Fruit fly (Drosophila melanogaster) whole organism, embryonic: ENCODE results near the gene CG17625.
A peak's percentile ranks its signal among the peaks of the same experiment; 100 is the strongest.

Experiments used
- Bteb2 ChIP-seq: fragments of 200-800 bp; sonication (Bioruptor generic); optimal IDR thresholded peaks from 2 replicates; lab custom pipeline; 2016; ENCODE audit warnings: missing biosample characterization, missing genetic modification characterization
- CG13775 ChIP-seq: fragments of 200-800 bp; sonication (Bioruptor generic); optimal IDR thresholded peaks from 3 replicates; lab custom pipeline; 2017; ENCODE audit warnings: missing biosample characterization, mild to moderate bottlenecking, missing genetic modification characterization
- CG14710 ChIP-seq: fragments of 200-800 bp; sonication (Bioruptor generic); optimal IDR thresholded peaks from 3 replicates; lab custom pipeline; 2019; ENCODE audit warnings: missing biosample characterization, mild to moderate bottlenecking, missing genetic modification characterization, moderate library complexity
- CG14965 ChIP-seq: fragments of 200-800 bp; sonication (Bioruptor generic); optimal IDR thresholded peaks from 2 replicates; lab custom pipeline; 2016; ENCODE audit warnings: missing biosample characterization, missing genetic modification characterization, borderline replicate concordance
- CG15269 ChIP-seq: fragments of 200-800 bp; sonication (Bioruptor generic); optimal IDR thresholded peaks from 2 replicates; lab custom pipeline; 2018; ENCODE audit warnings: missing biosample characterization, mild to moderate bottlenecking, missing genetic modification characterization, moderate library complexity
- CG17829 ChIP-seq: fragments of 200-800 bp; optimal IDR thresholded peaks from 2 replicates; lab custom pipeline; 2019; ENCODE audit warnings: missing biosample characterization, mild to moderate bottlenecking, missing genetic modification characterization, moderate library complexity
- CG2116 ChIP-seq: fragments of 200-800 bp; sonication (Bioruptor generic); optimal IDR thresholded peaks from 3 replicates; lab custom pipeline; 2018; ENCODE audit warnings: missing biosample characterization, mild to moderate bottlenecking, missing genetic modification characterization
- CG3995 ChIP-seq: fragments of 200-800 bp; sonication (Bioruptor generic); optimal IDR thresholded peaks from 3 replicates; lab custom pipeline; 2016; ENCODE audit warnings: missing biosample characterization, missing genetic modification characterization
- CG42726 ChIP-seq: fragments of 200-800 bp; sonication (Bioruptor generic); IDR thresholded peaks from 2 replicates; pipeline ENCODE4 v1.3.6; 2022; ENCODE audit warnings: missing biosample characterization, missing genetic modification characterization; ENCODE audit not compliant: partially characterized antibody
- CG4424 ChIP-seq: fragments of 200-800 bp; sonication (Bioruptor generic); optimal IDR thresholded peaks from 3 replicates; lab custom pipeline; 2016; ENCODE audit warnings: missing biosample characterization, missing genetic modification characterization
- CG6683 ChIP-seq: fragments of 200-800 bp; sonication (Bioruptor generic); optimal IDR thresholded peaks from 2 replicates; lab custom pipeline; 2017; ENCODE audit warnings: missing biosample characterization, mild to moderate bottlenecking, missing genetic modification characterization, missing genetic modification reagents
- CG6791 ChIP-seq: fragments of 200-800 bp; sonication (Bioruptor generic); IDR thresholded peaks from 3 replicates; pipeline ENCODE4 v1.3.6; 2022; ENCODE audit warnings: missing biosample characterization, missing genetic modification characterization; ENCODE audit not compliant: partially characterized antibody
- CG8924 ChIP-seq: fragments of 200-800 bp; optimal IDR thresholded peaks from 3 replicates; lab custom pipeline; 2019; ENCODE audit warnings: missing biosample characterization, mild to moderate bottlenecking, missing genetic modification characterization, moderate library complexity
- CG9932 ChIP-seq: fragments of 200-800 bp; sonication (Bioruptor generic); IDR thresholded peaks from 2 replicates; pipeline ENCODE4 v1.3.6; 2022; ENCODE audit warnings: missing biosample characterization, missing genetic modification characterization
- CoRest ChIP-seq: fragments of 200-800 bp; sonication (Bioruptor generic); optimal IDR thresholded peaks from 3 replicates; lab custom pipeline; 2018; ENCODE audit warnings: missing biosample characterization, mild to moderate bottlenecking, missing genetic modification characterization, moderate library complexity
- Dref ChIP-seq: fragments of 200-800 bp; sonication (Bioruptor generic); IDR thresholded peaks from 2 replicates; pipeline ENCODE4 v1.3.6; 2022; ENCODE audit warnings: missing biosample characterization, missing genetic modification characterization
- Ets65A ChIP-seq: fragments of 200-800 bp; sonication (Bioruptor generic); peaks from one replicate; lab custom pipeline; 2016; ENCODE audit warnings: missing biosample characterization, missing genetic modification characterization
- Hr39 ChIP-seq: fragments of >200 bp; optimal IDR thresholded peaks from 2 replicates; lab custom pipeline; 2017
- Hr51 ChIP-seq, 2 experiments: fragments of 200-800 bp; sonication (Bioruptor generic); optimal IDR thresholded peaks; 2 replicates in 1 of 2; 3 replicates in 1 of 2; lab custom pipeline; 2016 to 2018; ENCODE audit warnings: missing biosample characterization in 2 of 2, missing genetic modification characterization in 2 of 2, mild to moderate bottlenecking in 1 of 2, moderate library complexity in 1 of 2
- Hsf ChIP-seq: fragments of 200-800 bp; sonication (Bioruptor generic); optimal IDR thresholded peaks from 3 replicates; lab custom pipeline; 2016; ENCODE audit warnings: missing biosample characterization, missing genetic modification characterization
- MBD-R2 ChIP-seq: fragments of 200-800 bp; sonication (Bioruptor generic); IDR thresholded peaks from 2 replicates; pipeline ENCODE4 v1.3.6; 2022; ENCODE audit warnings: missing biosample characterization, missing genetic modification characterization
- Meics ChIP-seq: fragments of 200-800 bp; sonication (Bioruptor generic); optimal IDR thresholded peaks from 2 replicates; lab custom pipeline; 2017; ENCODE audit warnings: missing biosample characterization, mild to moderate bottlenecking, missing genetic modification characterization
- Pdp1 ChIP-seq, 2 experiments: fragments of 200-800 bp; sonication (Bioruptor generic); optimal IDR thresholded peaks; 3 replicates each; lab custom pipeline; 2016; ENCODE audit warnings: missing biosample characterization in 2 of 2, missing genetic modification characterization in 2 of 2, mild to moderate bottlenecking in 1 of 2, moderate library complexity in 1 of 2
- Poxn ChIP-seq: fragments of 200-800 bp; sonication (Bioruptor generic); IDR thresholded peaks from 2 replicates; pipeline ENCODE4 v1.3.6; 2022; ENCODE audit warnings: missing biosample characterization, missing genetic modification characterization
- Sin3A ChIP-seq: fragments of >200 bp; optimal IDR thresholded peaks from 2 replicates; lab custom pipeline; 2018
- Xbp1 ChIP-seq: fragments of 200-800 bp; sonication (Bioruptor generic); optimal IDR thresholded peaks from 3 replicates; lab custom pipeline; 2016; ENCODE audit warnings: missing biosample characterization, mild to moderate bottlenecking, missing genetic modification characterization
- amos ChIP-seq: fragments of 200-800 bp; sonication (Bioruptor generic); IDR thresholded peaks from 2 replicates; pipeline ENCODE4 v1.3.6; 2022; ENCODE audit warnings: missing biosample characterization, missing genetic modification characterization; ENCODE audit not compliant: partially characterized antibody
- bowl ChIP-seq: fragments of 200-800 bp; sonication (Bioruptor generic); IDR thresholded peaks from 2 replicates; pipeline ENCODE4 v1.3.6; 2022; ENCODE audit warnings: missing biosample characterization, missing genetic modification characterization
- chm ChIP-seq: fragments of 200-800 bp; sonication (Bioruptor generic); IDR thresholded peaks from 2 replicates; pipeline ENCODE4 v1.3.6; 2022; ENCODE audit warnings: missing biosample characterization, missing genetic modification characterization
- croc ChIP-seq: fragments of 200-800 bp; sonication (Bioruptor generic); conservative IDR thresholded peaks from 3 replicates; pipeline ENCODE4 v1.3.6; 2022; ENCODE audit warnings: missing biosample characterization, missing genetic modification characterization
- hbn ChIP-seq: fragments of 200-800 bp; sonication (Bioruptor generic); IDR thresholded peaks from 2 replicates; pipeline ENCODE4 v1.3.6; 2022; ENCODE audit warnings: missing biosample characterization, missing genetic modification characterization; ENCODE audit not compliant: partially characterized antibody
- inv ChIP-seq: fragments of 200-800 bp; sonication (Bioruptor generic); IDR thresholded peaks from 2 replicates; pipeline ENCODE4 v1.3.6; 2022; ENCODE audit warnings: missing biosample characterization, missing genetic modification characterization; ENCODE audit not compliant: partially characterized antibody
- lola ChIP-seq, 3 experiments: fragments of >200 bp in 2 of 3; fragments of 200-800 bp in 1 of 3; sonication (Bioruptor generic) in 1 of 3; optimal IDR thresholded peaks; 2 replicates each; lab custom pipeline; 2017 to 2019; ENCODE audit warnings: missing biosample characterization in 3 of 3, missing genetic modification characterization in 3 of 3, mild to moderate bottlenecking in 1 of 3, moderate library complexity in 1 of 3
- nmo ChIP-seq: fragments of 200-800 bp; sonication (Bioruptor generic); optimal IDR thresholded peaks from 2 replicates; lab custom pipeline; 2018; ENCODE audit warnings: missing biosample characterization, mild to moderate bottlenecking, missing genetic modification characterization, moderate library complexity
- phol ChIP-seq: fragments of 200-800 bp; sonication (Bioruptor generic); optimal IDR thresholded peaks from 3 replicates; lab custom pipeline; 2018; ENCODE audit warnings: missing biosample characterization, mild to moderate bottlenecking, missing genetic modification characterization, moderate library complexity
- pum ChIP-seq: fragments of 200-800 bp; sonication (Bioruptor generic); optimal IDR thresholded peaks from 2 replicates; lab custom pipeline; 2016; ENCODE audit warnings: missing biosample characterization, missing genetic modification characterization
- pzg ChIP-seq: fragments of 200-800 bp; sonication (Bioruptor generic); optimal IDR thresholded peaks from 3 replicates; lab custom pipeline; 2018; ENCODE audit warnings: missing biosample characterization, mild to moderate bottlenecking, missing genetic modification characterization, moderate library complexity
- tio ChIP-seq: fragments of 200-800 bp; sonication (Bioruptor generic); optimal IDR thresholded peaks from 2 replicates; lab custom pipeline; 2017; ENCODE audit warnings: missing biosample characterization, missing genetic modification characterization, inconsistent platforms
- zfh1 ChIP-seq: fragments of 200-800 bp; sonication (Bioruptor generic); IDR thresholded peaks from 3 replicates; pipeline ENCODE4 v1.3.6; 2022; ENCODE audit warnings: missing biosample characterization, missing genetic modification characterization

The CG17625 gene

dm6 chr3R:22726031-22726770, 39.6 kb downstream of the CG17625 start, which contains the start of gene RNF220 (continued):
- peak; percentile 67 for TF ChIP-seq Ets65A (GFP tag; lab: Kevin White, UChicago)
- TF ChIP-seq CG14965 (GFP tag; lab: Kevin White, UChicago) = no peak
- peak; percentile 4 for TF ChIP-seq CG15269 (tag; lab: Kevin White, UChicago)
- TF ChIP-seq CG2116 (GFP tag; lab: Kevin White, UChicago) = peak; percentile 46
- no peak for TF ChIP-seq Meics
- TF ChIP-seq CoRest (tag; lab: Kevin White, UChicago) = peak; percentile 55
- TF ChIP-seq phol = peak; percentile 46
- peak; percentile 48; the same call in 1 of the 2 replicates for TF ChIP-seq inv
- TF ChIP-seq pum (GFP tag; lab: Kevin White, UChicago) = no peak
- no peak for TF ChIP-seq croc
- TF ChIP-seq amos (GFP tag; lab: Robert Waterston, UW) = peak; percentile 82
- TF ChIP-seq zfh1 (GFP tag; lab: Robert Waterston, UW) = 0 out of 3 replicates have a peak, but pooled peaks have one; percentile 20
- peak; percentile 31 for TF ChIP-seq CG4424
- TF ChIP-seq Bteb2 (GFP tag; lab: Kevin White, UChicago) = no peak
- peak; percentile 68 for TF ChIP-seq CG42726 (GFP tag; lab: Robert Waterston, UW)
- TF ChIP-seq Xbp1 (GFP tag; lab: Kevin White, UChicago) = peak; percentile 30
- TF ChIP-seq CG6683 (GFP tag; lab: Kevin White, UChicago) = no peak
- TF ChIP-seq Hr51 (GFP tag; optimal IDR thresholded peaks at IDR 0.05; lab: Kevin White, UChicago) = peak in 1 of 2 experiments; percentile 31
- peak; percentile 60 for TF ChIP-seq hbn (GFP tag; lab: Robert Waterston, UW)
- TF ChIP-seq Hr39 (lab: Kevin White, UChicago) = no peak
- TF ChIP-seq CG9932 (GFP tag; lab: Robert Waterston, UW) = peak; percentile 47
- peak; percentile 45 for TF ChIP-seq MBD-R2
- 0 out of 2 replicates have a peak, but pooled peaks have one; percentile 34 for TF ChIP-seq chm (GFP tag; lab: Robert Waterston, UW)
- no peak for TF ChIP-seq CG8924 (tag; lab: Kevin White, UChicago)
- TF ChIP-seq CG14710 (tag; lab: Kevin White, UChicago) = peak; percentile 56
- TF ChIP-seq bowl (GFP tag; lab: Robert Waterston, UW) = no peak
- TF ChIP-seq nmo (GFP tag; lab: Kevin White, UChicago) = peak; percentile 45
- TF ChIP-seq tio (GFP tag; lab: Kevin White, UChicago) = no peak
- TF ChIP-seq Hsf (GFP tag; lab: Kevin White, UChicago) = no peak
- peak; percentile 59 for TF ChIP-seq Dref (GFP tag; lab: Robert Waterston, UW)
- peak in 1 of 3 experiments; percentile 16 for TF ChIP-seq lola (GFP tag; optimal IDR thresholded peaks at IDR 0.05; lab: Kevin White, UChicago)
- peak; percentile 31 for TF ChIP-seq Sin3A (lab: Kevin White, UChicago)
- TF ChIP-seq CG17829 = peak; percentile 1
- peak; percentile 81 for TF ChIP-seq CG6791 (GFP tag; lab: Robert Waterston, UW)
- peak; percentile 93 for TF ChIP-seq CG3995 (GFP tag; lab: Kevin White, UChicago)
- no peak for TF ChIP-seq Poxn (GFP tag; lab: Robert Waterston, UW)
- TF ChIP-seq Pdp1 (GFP tag; optimal IDR thresholded peaks at IDR 0.05; lab: Kevin White, UChicago) = peak in 1 of 2 experiments; percentile 58
- TF ChIP-seq CG13775 = peak; percentile 32
- peak; percentile 51 for TF ChIP-seq pzg
